Fruit fly (Drosophila melanogaster) whole organism, pupa: Measurements from ENCODE around the gene indra.
A peak's percentile ranks its signal among the peaks of the same experiment; 100 is the strongest.

Experiments used
- CG10348 ChIP-seq: fragments of 200-800 bp; sonication (Bioruptor generic); IDR thresholded peaks from 2 replicates; pipeline ENCODE4 v1.3.6; 2022; ENCODE audit warnings: missing biosample characterization, missing genetic modification characterization
- CG15710 ChIP-seq: fragments of 200-800 bp; sonication (Bioruptor generic); optimal IDR thresholded peaks from 2 replicates; lab custom pipeline; 2018; ENCODE audit warnings: missing biosample characterization, mild to moderate bottlenecking, missing genetic modification characterization, moderate library complexity
- CG17806 ChIP-seq: fragments of 200-800 bp; sonication (Bioruptor generic); optimal IDR thresholded peaks from 2 replicates; lab custom pipeline; 2018; ENCODE audit warnings: missing biosample characterization, mild to moderate bottlenecking, missing genetic modification characterization, moderate library complexity
- CG34367 ChIP-seq: fragments of 200-800 bp; sonication (Bioruptor generic); optimal IDR thresholded peaks from 2 replicates; lab custom pipeline; 2018; ENCODE audit warnings: missing biosample characterization, mild to moderate bottlenecking, missing genetic modification characterization
- CG4496 ChIP-seq: fragments of 200-800 bp; sonication (Bioruptor generic); IDR thresholded peaks from 3 replicates; pipeline ENCODE4 v1.3.6; 2022; ENCODE audit warnings: missing biosample characterization, missing genetic modification characterization
- CG8159 ChIP-seq: fragments of 200-800 bp; sonication (Bioruptor generic); optimal IDR thresholded peaks from 3 replicates; lab custom pipeline; 2018; ENCODE audit warnings: missing biosample characterization, mild to moderate bottlenecking, missing genetic modification characterization, moderate library complexity
- CG9948 ChIP-seq: fragments of 200-800 bp; sonication (Bioruptor generic); optimal IDR thresholded peaks from 2 replicates; lab custom pipeline; 2018; ENCODE audit warnings: missing biosample characterization, mild to moderate bottlenecking, missing genetic modification characterization, moderate library complexity
- EcR ChIP-seq: fragments of 200-800 bp; sonication (Bioruptor generic); optimal IDR thresholded peaks from 3 replicates; lab custom pipeline; 2019; ENCODE audit warnings: missing biosample characterization, missing genetic modification characterization, mild to moderate bottlenecking, moderate library complexity, missing genetic modification reagents
- Ets98B ChIP-seq: fragments of 200-800 bp; sonication (Bioruptor generic); IDR thresholded peaks from 2 replicates; pipeline ENCODE4 v1.3.6; 2022; ENCODE audit warnings: missing biosample characterization, missing genetic modification characterization
- Pif1A ChIP-seq: fragments of 200-800 bp; sonication (Bioruptor generic); optimal IDR thresholded peaks from 3 replicates; lab custom pipeline; 2016; ENCODE audit warnings: missing biosample characterization, missing genetic modification characterization
- gl ChIP-seq: fragments of 200-800 bp; sonication (Bioruptor generic); optimal IDR thresholded peaks from 2 replicates; lab custom pipeline; 2018; ENCODE audit warnings: missing biosample characterization, mild to moderate bottlenecking, missing genetic modification characterization
- rn ChIP-seq: fragments of 200-800 bp; sonication (Bioruptor generic); IDR thresholded peaks from 2 replicates; pipeline ENCODE4 v1.3.6; 2022; ENCODE audit warnings: missing biosample characterization, missing genetic modification characterization

dm6 chr3L:1319097-1319725 lies 23.0 kb downstream of the indra start:
- peak; percentile 85 for TF ChIP-seq CG8159 (tag; lab: Kevin White, UChicago)
- peak; percentile 94 for TF ChIP-seq CG9948 (tag; lab: Kevin White, UChicago)
- TF ChIP-seq Ets98B, result peak; percentile 93
- peak; percentile 79 for TF ChIP-seq gl (tag; lab: Kevin White, UChicago)
- TF ChIP-seq EcR (GFP tag; lab: Kevin White, UChicago), result peak; percentile 8
- TF ChIP-seq CG10348 (GFP tag; lab: Robert Waterston, UW), result no peak
- TF ChIP-seq Pif1A (GFP tag; lab: Kevin White, UChicago), result peak; percentile 95
- peak; percentile 92 for TF ChIP-seq CG17806 (tag; lab: Kevin White, UChicago)
- TF ChIP-seq CG34367 (tag; lab: Kevin White, UChicago), result peak; percentile 88
- TF ChIP-seq CG4496 (GFP tag; lab: Robert Waterston, UW), result peak; percentile 96
- peak; percentile 83 for TF ChIP-seq rn
- peak; percentile 79 for TF ChIP-seq CG15710 (tag; lab: Kevin White, UChicago)
